Worm (Caenorhabditis elegans) whole organism, young adult: ENCODE data around the gene C07H6.9.

Source experiments
- F22D6.2 ChIP-seq: sonication (generic microtip); optimal IDR thresholded peaks from 2 replicates; lab custom pipeline; 2016; ENCODE audit warnings: mild to moderate bottlenecking, missing genetic modification characterization, missing compliant biosample characterization
- Y67H2A.10 ChIP-seq: fragments of 200-800 bp; sonication (Bioruptor generic); conservative IDR thresholded peaks from 2 replicates; pipeline ENCODE4 v1.3.6; 2022; ENCODE audit warnings: missing genetic modification reagents, missing genetic modification characterization, missing compliant biosample characterization
- bed-1 ChIP-seq: fragments of 200-800 bp; sonication (Bioruptor generic); IDR thresholded peaks from 2 replicates; pipeline ENCODE4 v1.3.6; 2022; ENCODE audit warnings: missing genetic modification reagents, missing genetic modification characterization, missing compliant biosample characterization
- chd-7 ChIP-seq: sonication (generic microtip); optimal IDR thresholded peaks from 2 replicates; lab custom pipeline; 2016; ENCODE audit warnings: mild to moderate bottlenecking, missing genetic modification characterization, moderate library complexity, missing compliant biosample characterization
- ekl-4 ChIP-seq: fragments of 200-800 bp; sonication (Bioruptor generic); IDR thresholded peaks from 2 replicates; pipeline ENCODE4 v1.3.6; 2022; ENCODE audit warnings: missing genetic modification reagents, missing genetic modification characterization, missing compliant biosample characterization
- ets-4 ChIP-seq: fragments of 200-800 bp; sonication (Bioruptor generic); optimal IDR thresholded peaks from 2 replicates; lab custom pipeline; 2018; ENCODE audit warnings: mild to moderate bottlenecking, missing genetic modification characterization, missing compliant biosample characterization
- gei-17 ChIP-seq: fragments of 200-800 bp; sonication (Bioruptor generic); optimal IDR thresholded peaks from 2 replicates; lab custom pipeline; 2018; ENCODE audit warnings: mild to moderate bottlenecking, missing genetic modification characterization, missing compliant biosample characterization
- pha-4 ChIP-seq: fragments of 150-350 bp; sonication (generic microtip); optimal IDR thresholded peaks from 2 replicates; lab custom pipeline; 2014; ENCODE audit warnings: missing biosample characterization, missing genetic modification reagents, missing genetic modification characterization
- rcor-1 ChIP-seq: fragments of 200-800 bp; sonication (Bioruptor generic); IDR thresholded peaks from 2 replicates; pipeline ENCODE4 v1.3.6; 2022; ENCODE audit warnings: missing genetic modification reagents, missing genetic modification characterization, missing compliant biosample characterization
- rec-8 ChIP-seq, 2 experiments: sonication (generic microtip); optimal IDR thresholded peaks; 2 replicates each; lab custom pipeline; 2016; ENCODE audit warnings: mild to moderate bottlenecking in 2 of 2, missing genetic modification characterization in 2 of 2, missing genetic modification reagents in 2 of 2, missing genotype in 2 of 2, missing biosample characterization in 1 of 2, missing compliant biosample characterization in 1 of 2, moderate library complexity in 1 of 2
- repo-1 ChIP-seq: sonication (generic microtip); optimal IDR thresholded peaks from 2 replicates; lab custom pipeline; 2017; ENCODE audit warnings: mild to moderate bottlenecking, missing genetic modification characterization, missing compliant biosample characterization
- rpc-1 ChIP-seq, 2 experiments: fragments of 150-350 bp in 1 of 2; sonication (generic microtip) in 1 of 2; optimal IDR thresholded peaks; 2 replicates each; lab custom pipeline; 2014 to 2018; ENCODE audit warnings: missing biosample characterization in 1 of 2, missing genetic modification characterization in 1 of 2, missing genetic modification reagents in 1 of 2, missing genotype in 1 of 2
- unc-62 ChIP-seq: fragments of 150-350 bp; optimal IDR thresholded peaks from 2 replicates; lab custom pipeline; 2014; ENCODE audit warnings: missing biosample characterization, missing genetic modification reagents, missing genetic modification characterization
- ztf-25 ChIP-seq: fragments of 200-800 bp; sonication (Bioruptor generic); IDR thresholded peaks from 2 replicates; pipeline ENCODE4 v1.3.6; 2022; ENCODE audit warnings: missing genetic modification reagents, missing genetic modification characterization, missing compliant biosample characterization

DNA sequence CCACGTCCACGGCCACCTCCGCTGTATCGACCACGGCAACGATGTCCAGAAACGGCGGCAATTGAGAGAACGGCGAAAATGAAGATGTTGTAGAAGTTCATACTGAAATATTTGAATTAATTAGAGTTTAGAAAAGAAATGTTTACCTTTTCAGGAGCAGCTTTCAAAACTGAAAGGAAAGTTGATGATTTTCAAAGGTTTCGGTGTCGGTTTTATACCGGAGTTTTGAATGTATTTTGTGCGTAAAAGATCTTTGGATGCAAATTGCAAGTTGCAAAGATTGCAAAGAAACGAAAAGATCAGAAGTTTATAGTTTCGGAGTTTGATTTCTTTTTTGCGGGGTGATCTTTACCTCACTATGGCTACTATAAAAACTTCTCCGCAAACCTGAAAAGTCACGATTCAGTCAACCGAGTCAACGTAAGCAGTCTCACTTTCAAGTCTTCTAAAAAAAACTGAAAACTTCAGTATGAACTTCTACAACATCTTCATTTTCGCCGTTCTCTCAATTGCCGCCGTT lies 40.4 kb downstream of the C07H6.9 start, which contains the start of the genes fipr-19 and fipr-18:
- TF ChIP-seq unc-62 (GFP tag; lab: Kevin White, UChicago): no peak
- TF ChIP-seq rec-8 (tag; optimal IDR thresholded peaks at IDR 0.05; lab: Kevin White, UChicago): no peak
- TF ChIP-seq ets-4: no peak
- no peak for TF ChIP-seq repo-1 (tag; lab: Kevin White, UChicago)
- no peak for TF ChIP-seq ekl-4
- TF ChIP-seq gei-17: no peak
- no peak for TF ChIP-seq pha-4 (tag; lab: Kevin White, UChicago)
- TF ChIP-seq Y67H2A.10 (GFP tag; lab: Robert Waterston, UW): no peak
- TF ChIP-seq bed-1 (GFP tag; lab: Robert Waterston, UW): no peak
- no peak for TF ChIP-seq ztf-25 (GFP tag; lab: Robert Waterston, UW)
- no peak for TF ChIP-seq rcor-1 (GFP tag; lab: Robert Waterston, UW)
- no peak for TF ChIP-seq chd-7 (tag; lab: Kevin White, UChicago)
- no peak for TF ChIP-seq rpc-1 (optimal IDR thresholded peaks at IDR 0.05; lab: Kevin White, UChicago)
- TF ChIP-seq rpc-1 (tag; optimal IDR thresholded peaks at IDR 0.05; lab: Kevin White, UChicago): no peak
- no peak for TF ChIP-seq F22D6.2 (tag; lab: Kevin White, UChicago)
